Worm (Caenorhabditis elegans) whole organism, early embryonic: Measurements from ENCODE around the gene R12B2.8.

ENCODE experiments used
- aly-1 ChIP-seq: sonication (generic microtip); optimal IDR thresholded peaks from 2 replicates; lab custom pipeline; 2016; ENCODE audit warnings: missing genetic modification characterization, missing compliant biosample characterization
- hmbx-1 ChIP-seq: sonication (generic microtip); optimal IDR thresholded peaks from 2 replicates; lab custom pipeline; 2016; ENCODE audit warnings: mild to moderate bottlenecking, missing genetic modification characterization, missing compliant biosample characterization

- TF ChIP-seq hmbx-1 (tag; lab: Kevin White, UChicago), result no peak
- TF ChIP-seq aly-1 (tag; lab: Kevin White, UChicago), result no peak
These were observed 33.2 kb upstream of the R12B2.8 start, which contains the start of gene rev-3 for ce11 chrIII:5790550-5790949.
